Worm (Caenorhabditis elegans) whole organism, mixed stage, embryonic: Measurements from ENCODE around the gene C17C3.6.

Experiments
- M03D4.4 ChIP-seq: sonication (generic microtip); optimal IDR thresholded peaks from 2 replicates; lab custom pipeline; 2017; ENCODE audit warnings: mild to moderate bottlenecking, missing genetic modification characterization, missing compliant biosample characterization
- bed-3 ChIP-seq: fragments of 200-800 bp; sonication (Bioruptor generic); optimal IDR thresholded peaks from 3 replicates; lab custom pipeline; 2018; ENCODE audit warnings: mild to moderate bottlenecking, missing genetic modification characterization, moderate library complexity, missing compliant biosample characterization
- blmp-1 ChIP-seq: fragments of 150-350 bp; optimal IDR thresholded peaks from 2 replicates; lab custom pipeline; 2014; ENCODE audit warnings: missing biosample characterization, missing genetic modification characterization
- ceh-43 ChIP-seq: fragments of 200-800 bp; sonication (Bioruptor generic); optimal IDR thresholded peaks from 2 replicates; lab custom pipeline; 2018; ENCODE audit warnings: mild to moderate bottlenecking, missing genetic modification characterization, moderate library complexity, missing compliant biosample characterization
- ceh-83 ChIP-seq: fragments of 200-800 bp; sonication (Bioruptor generic); optimal IDR thresholded peaks from 2 replicates; lab custom pipeline; 2018; ENCODE audit warnings: mild to moderate bottlenecking, missing genetic modification characterization, missing compliant biosample characterization
- ces-1 ChIP-seq: fragments of 150-350 bp; optimal IDR thresholded peaks from 2 replicates; lab custom pipeline; 2014; ENCODE audit warnings: missing biosample characterization, missing genetic modification reagents, missing genetic modification characterization
- cnd-1 ChIP-seq: fragments of 200-800 bp; sonication (Bioruptor generic); optimal IDR thresholded peaks from 2 replicates; lab custom pipeline; 2018; ENCODE audit warnings: mild to moderate bottlenecking, missing genetic modification characterization, missing compliant biosample characterization
- drap-1 ChIP-seq: fragments of 200-800 bp; sonication (Bioruptor generic); optimal IDR thresholded peaks from 3 replicates; lab custom pipeline; 2018; ENCODE audit warnings: mild to moderate bottlenecking, missing genetic modification characterization, missing compliant biosample characterization
- elt-1 ChIP-seq: sonication (generic microtip); optimal IDR thresholded peaks from 2 replicates; lab custom pipeline; 2017; ENCODE audit warnings: missing genetic modification characterization, mild to moderate bottlenecking, missing compliant biosample characterization, antibody characterized with exemption, moderate library complexity, borderline replicate concordance; ENCODE audit not compliant: insufficient read depth
- elt-3 ChIP-seq: fragments of 150-350 bp; optimal IDR thresholded peaks from 2 replicates; lab custom pipeline; 2014; ENCODE audit warnings: missing biosample characterization, missing genetic modification characterization
- flh-1 ChIP-seq: fragments of 200-800 bp; sonication (Bioruptor generic); optimal IDR thresholded peaks from 2 replicates; lab custom pipeline; 2018; ENCODE audit warnings: mild to moderate bottlenecking, missing genetic modification characterization, moderate library complexity, missing compliant biosample characterization
- hlh-1 ChIP-seq: fragments of 150-350 bp; optimal IDR thresholded peaks from 2 replicates; lab custom pipeline; 2014; ENCODE audit warnings: missing biosample characterization, missing genetic modification reagents, missing genetic modification characterization
- lin-13 ChIP-seq: fragments of 150-350 bp; optimal IDR thresholded peaks from 2 replicates; lab custom pipeline; 2014; ENCODE audit warnings: missing biosample characterization, missing genetic modification characterization
- lin-32 ChIP-seq: fragments of 200-800 bp; sonication (Bioruptor generic); optimal IDR thresholded peaks from 2 replicates; lab custom pipeline; 2018; ENCODE audit warnings: mild to moderate bottlenecking, missing genetic modification characterization, missing compliant biosample characterization
- lsy-2 ChIP-seq: fragments of 150-350 bp; optimal IDR thresholded peaks from 2 replicates; lab custom pipeline; 2014; ENCODE audit warnings: missing biosample characterization, missing genetic modification characterization
- mab-5 ChIP-seq: fragments of 150-350 bp; optimal IDR thresholded peaks from 2 replicates; lab custom pipeline; 2014; ENCODE audit warnings: missing biosample characterization, missing genetic modification characterization
- mep-1 ChIP-seq: fragments of 150-350 bp; optimal IDR thresholded peaks from 2 replicates; lab custom pipeline; 2017; ENCODE audit warnings: missing biosample characterization, missing genetic modification reagents, missing genetic modification characterization, inconsistent platforms
- mls-2 ChIP-seq: sonication (generic microtip); optimal IDR thresholded peaks from 2 replicates; lab custom pipeline; 2016; ENCODE audit warnings: mild to moderate bottlenecking, missing genetic modification characterization, moderate library complexity, missing compliant biosample characterization
- nhr-12 ChIP-seq: fragments of 150-350 bp; optimal IDR thresholded peaks from 2 replicates; lab custom pipeline; 2014; ENCODE audit warnings: missing biosample characterization, missing genetic modification characterization
- nhr-2 ChIP-seq: fragments of 150-350 bp; optimal IDR thresholded peaks from 2 replicates; lab custom pipeline; 2014; ENCODE audit warnings: missing biosample characterization, missing genetic modification characterization
- nhr-28 ChIP-seq: fragments of 150-350 bp; optimal IDR thresholded peaks from 2 replicates; lab custom pipeline; 2014; ENCODE audit warnings: missing biosample characterization, missing genetic modification characterization
- nhr-76 ChIP-seq: sonication (generic microtip); optimal IDR thresholded peaks from 2 replicates; lab custom pipeline; 2017; ENCODE audit warnings: missing biosample characterization, missing genetic modification characterization
- pha-4 ChIP-seq: fragments of 150-350 bp; optimal IDR thresholded peaks from 2 replicates; lab custom pipeline; 2018; ENCODE audit warnings: missing biosample characterization, missing genetic modification reagents, missing genetic modification characterization
- sem-2 ChIP-seq: fragments of 200-800 bp; sonication (Bioruptor generic); optimal IDR thresholded peaks from 2 replicates; lab custom pipeline; 2018; ENCODE audit warnings: mild to moderate bottlenecking, missing genetic modification characterization, missing compliant biosample characterization
- snpc-4 ChIP-seq: fragments of 150-350 bp; optimal IDR thresholded peaks from 2 replicates; lab custom pipeline; 2014; ENCODE audit warnings: missing biosample characterization, missing genetic modification characterization
- tbx-8 ChIP-seq: fragments of 200-800 bp; sonication (Bioruptor generic); optimal IDR thresholded peaks from 2 replicates; lab custom pipeline; 2018; ENCODE audit warnings: mild to moderate bottlenecking, missing genetic modification characterization, moderate library complexity, missing compliant biosample characterization
- unc-120 ChIP-seq: sonication (generic microtip); optimal IDR thresholded peaks from 2 replicates; lab custom pipeline; 2017; ENCODE audit warnings: missing genetic modification characterization, missing compliant biosample characterization; ENCODE audit not compliant: poor library complexity, severe bottlenecking
- unc-39 ChIP-seq: fragments of 150-350 bp; optimal IDR thresholded peaks from 2 replicates; lab custom pipeline; 2014; ENCODE audit warnings: missing biosample characterization, missing genetic modification characterization
- unc-62 ChIP-seq: fragments of 150-350 bp; optimal IDR thresholded peaks from 2 replicates; lab custom pipeline; 2014; ENCODE audit warnings: missing biosample characterization, missing genetic modification reagents, missing genetic modification characterization
- zip-8 ChIP-seq: fragments of 150-350 bp; optimal IDR thresholded peaks from 2 replicates; lab custom pipeline; 2014; ENCODE audit warnings: missing biosample characterization, missing genetic modification characterization
- ztf-11 ChIP-seq: fragments of 150-350 bp; optimal IDR thresholded peaks from 2 replicates; lab custom pipeline; 2014; ENCODE audit warnings: missing biosample characterization, missing genetic modification characterization

The C17C3.6 gene

DNA sequence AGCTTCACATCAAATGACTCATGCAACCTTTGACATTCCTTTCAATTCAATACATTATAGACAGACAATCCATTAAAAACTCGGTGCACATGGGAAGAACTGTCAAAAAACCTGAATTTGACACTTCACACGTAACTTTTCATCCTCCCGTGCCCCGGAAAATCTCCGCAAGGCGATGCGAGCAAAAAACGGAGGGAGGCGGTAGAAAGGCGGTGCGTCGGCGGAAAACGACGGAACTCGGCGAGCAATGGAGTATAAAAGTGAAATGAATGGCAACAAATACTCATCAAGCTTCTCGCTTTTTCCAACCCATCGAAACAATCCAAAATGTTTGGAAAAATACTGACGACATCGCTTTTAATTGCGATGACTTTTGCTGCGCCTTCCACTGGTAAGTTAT, 28.2 kb downstream of the C17C3.6 start, which contains the start of gene T25E4.1:
Gene T25E4.1, plus strand, starts transcription at position 301 of the 400 bp plus-strand sequence.
- TF ChIP-seq cnd-1 (tag; lab: Kevin White, UChicago) (no peak), elt-1 (tag; lab: Kevin White, UChicago) (no peak), nhr-28 (tag; lab: Kevin White, UChicago) (no peak), lsy-2 (tag; lab: Kevin White, UChicago) (no peak), nhr-76 (no peak), snpc-4 (tag; lab: Kevin White, UChicago) (no peak), blmp-1 (tag; lab: Kevin White, UChicago) (no peak), unc-120 (tag; lab: Kevin White, UChicago) (no peak), bed-3 (GFP tag; lab: Kevin White, UChicago) (no peak), drap-1 (GFP tag; lab: Kevin White, UChicago) (no peak), tbx-8 (no peak), M03D4.4 (tag; lab: Kevin White, UChicago) (no peak), ceh-43 (GFP tag; lab: Kevin White, UChicago) (no peak), sem-2 (no peak), lin-13 (tag; lab: Kevin White, UChicago) (no peak), flh-1 (GFP tag; lab: Kevin White, UChicago) (no peak), mab-5 (tag; lab: Kevin White, UChicago) (no peak), ces-1 (GFP tag; lab: Kevin White, UChicago) (no peak), unc-39 (tag; lab: Kevin White, UChicago) (no peak), ceh-83 (GFP tag; lab: Kevin White, UChicago) (no peak)

DNA sequence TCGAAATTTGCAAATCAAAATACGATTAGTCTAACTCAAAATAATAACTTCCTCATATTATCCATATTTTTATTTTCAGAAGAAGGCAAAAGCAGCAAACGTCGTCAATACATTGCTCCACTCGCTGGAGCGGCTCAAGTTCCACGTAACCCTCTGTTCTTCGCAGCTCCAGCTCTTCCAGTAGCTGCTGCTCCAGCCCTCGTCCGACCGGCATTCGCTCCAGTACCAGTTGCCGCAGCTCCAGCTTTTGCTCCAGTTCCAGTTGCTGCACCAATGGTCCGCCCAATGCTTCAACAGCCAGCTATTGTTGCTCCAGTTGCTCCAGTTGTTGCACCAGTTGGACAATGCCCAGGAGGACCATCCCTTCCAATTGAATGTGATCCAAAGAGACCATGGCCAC, 28.9 kb downstream of the C17C3.6 start:
- TF ChIP-seq elt-3 (tag; lab: Kevin White, UChicago) (no peak), nhr-2 (no peak), ceh-83 (GFP tag; lab: Kevin White, UChicago) (no peak), ces-1 (GFP tag; lab: Kevin White, UChicago) (no peak), mls-2 (tag; lab: Kevin White, UChicago) (no peak), lin-32 (GFP tag; lab: Kevin White, UChicago) (no peak), hlh-1 (no peak)

DNA sequence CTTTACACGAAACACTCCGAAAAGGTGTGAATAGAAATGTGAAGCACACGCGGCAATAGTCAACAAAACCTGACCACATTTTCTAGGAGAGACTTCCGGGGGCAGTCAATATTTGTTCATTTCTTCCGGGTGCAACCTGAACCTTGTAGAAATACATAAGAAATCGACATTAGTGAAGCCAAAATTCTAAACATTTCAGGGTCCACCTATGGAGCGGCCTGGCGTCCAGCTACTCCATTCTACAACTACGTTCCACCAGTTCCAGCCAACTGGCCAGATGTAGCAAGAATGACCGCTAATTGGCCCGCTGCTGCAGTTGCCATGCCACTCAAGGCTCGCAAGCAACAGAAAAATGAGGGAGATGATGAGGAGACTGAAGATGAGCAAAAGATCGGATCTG, 29.4 kb downstream of the C17C3.6 start:
- peak; percentile 1 for TF ChIP-seq pha-4
- no peak for TF ChIP-seq ces-1 (GFP tag; lab: Kevin White, UChicago)

DNA sequence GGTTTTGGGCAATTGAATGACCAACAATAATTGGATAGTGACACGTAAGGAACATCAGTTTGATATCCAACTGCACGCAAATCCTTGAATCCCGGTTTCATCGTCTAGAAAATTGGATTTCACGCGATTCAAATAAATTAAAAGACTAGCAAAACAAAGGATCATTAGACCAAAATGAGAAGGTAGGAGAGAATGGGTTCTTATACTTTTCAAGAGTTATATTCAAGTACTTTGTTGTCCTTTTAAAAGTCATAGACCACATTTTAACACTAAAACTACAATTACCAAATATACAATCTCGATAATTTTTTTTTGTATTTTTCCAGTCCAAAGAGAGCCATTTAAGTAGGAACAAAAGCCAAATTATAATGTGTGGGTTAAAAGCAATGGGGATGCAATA, 32.5 kb downstream of the C17C3.6 start, which contains the start of gene T25E4.2:
Gene T25E4.2, minus strand, starts transcription at position 101 of the 400 bp plus-strand sequence.
- TF ChIP-seq mep-1 (tag; lab: Kevin White, UChicago) (no peak), ztf-11 (tag; lab: Kevin White, UChicago) (no peak), ceh-43 (GFP tag; lab: Kevin White, UChicago) (no peak), pha-4 (no peak), lsy-2 (tag; lab: Kevin White, UChicago) (no peak), hlh-1 (no peak), nhr-28 (tag; lab: Kevin White, UChicago) (no peak), flh-1 (GFP tag; lab: Kevin White, UChicago) (no peak), nhr-2 (no peak), elt-1 (tag; lab: Kevin White, UChicago) (no peak), cnd-1 (tag; lab: Kevin White, UChicago) (no peak), unc-120 (tag; lab: Kevin White, UChicago) (no peak), unc-39 (tag; lab: Kevin White, UChicago) (no peak), nhr-12 (tag; lab: Kevin White, UChicago) (no peak), blmp-1 (tag; lab: Kevin White, UChicago) (no peak), zip-8 (no peak), unc-62 (GFP tag; lab: Kevin White, UChicago) (no peak)

DNA sequence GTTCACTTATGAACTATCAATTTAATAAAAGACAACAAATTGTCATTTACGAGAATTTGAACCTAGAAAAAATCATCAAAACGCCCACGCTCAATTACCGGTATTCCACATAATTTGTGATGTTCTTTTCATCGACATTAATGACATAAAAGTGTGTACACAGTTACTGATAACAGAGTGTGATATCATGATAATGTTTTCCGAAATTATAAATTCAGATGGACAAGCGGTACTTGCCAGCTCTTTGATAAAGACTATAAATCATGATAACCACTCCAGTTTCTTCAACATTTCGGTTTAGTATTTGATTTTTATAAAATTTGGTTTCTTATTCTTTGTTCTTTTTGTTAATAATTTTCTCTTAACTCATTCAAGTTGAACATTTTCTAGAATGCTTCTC, 35.9 kb downstream of the C17C3.6 start, which contains the start of gene lys-8:
Gene lys-8, plus strand, starts transcription at position 391 of the 400 bp plus-strand sequence.
- TF ChIP-seq lsy-2 (tag; lab: Kevin White, UChicago) = no peak
- TF ChIP-seq nhr-12 (tag; lab: Kevin White, UChicago) = no peak
